Worm (Caenorhabditis elegans) whole organism, L3 larva: Measurements from ENCODE around the gene C50E10.2.

Experiments
- R02D3.7 ChIP-seq: fragments of 150-350 bp; optimal IDR thresholded peaks from 2 replicates; lab custom pipeline; 2014; ENCODE audit warnings: missing biosample characterization, missing genetic modification characterization
- ZK546.5 ChIP-seq: sonication (generic microtip); optimal IDR thresholded peaks from 2 replicates; lab custom pipeline; 2017; ENCODE audit warnings: missing biosample characterization, missing genetic modification characterization
- ceh-16 ChIP-seq: sonication (generic microtip); optimal IDR thresholded peaks from 2 replicates; lab custom pipeline; 2017; ENCODE audit warnings: missing biosample characterization, missing genetic modification characterization
- ceh-82 ChIP-seq: fragments of 150-350 bp; optimal IDR thresholded peaks from 2 replicates; lab custom pipeline; 2014; ENCODE audit warnings: missing biosample characterization, missing genetic modification characterization
- ceh-9 ChIP-seq: sonication (generic microtip); optimal IDR thresholded peaks from 2 replicates; lab custom pipeline; 2018; ENCODE audit warnings: missing biosample characterization, missing genetic modification characterization
- egl-27 ChIP-seq: sonication (generic microtip); optimal IDR thresholded peaks from 4 replicates; lab custom pipeline; 2017; ENCODE audit warnings: missing biosample characterization, missing genetic modification reagents, missing genetic modification characterization
- egl-5 ChIP-seq: fragments of 150-350 bp; optimal IDR thresholded peaks from 2 replicates; lab custom pipeline; 2017; ENCODE audit warnings: missing biosample characterization, missing genetic modification reagents, missing genetic modification characterization, inconsistent platforms
- elt-1 ChIP-seq: fragments of 150-350 bp; optimal IDR thresholded peaks from 2 replicates; lab custom pipeline; 2014; ENCODE audit warnings: missing biosample characterization, missing genetic modification characterization
- elt-2 ChIP-seq: sonication (generic microtip); optimal IDR thresholded peaks from 2 replicates; lab custom pipeline; 2016; ENCODE audit warnings: missing genetic modification reagents, mild to moderate bottlenecking, missing genetic modification characterization, missing compliant biosample characterization
- elt-3 ChIP-seq, 3 experiments: fragments of 150-350 bp in 1 of 3; sonication (generic microtip) in 2 of 3; optimal IDR thresholded peaks; 2 replicates in 2 of 3; 4 replicates in 1 of 3; lab custom pipeline; 2014 to 2017; ENCODE audit warnings: missing biosample characterization in 3 of 3, missing genetic modification characterization in 3 of 3
- eor-1 ChIP-seq, 2 experiments: fragments of 150-350 bp; optimal IDR thresholded peaks; 2 replicates each; lab custom pipeline; 2014 to 2018; ENCODE audit warnings: missing biosample characterization in 2 of 2, missing genetic modification characterization in 2 of 2
- fkh-10 ChIP-seq: sonication (generic microtip); optimal IDR thresholded peaks from 2 replicates; lab custom pipeline; 2017; ENCODE audit warnings: missing biosample characterization, missing genetic modification reagents, missing genetic modification characterization
- fkh-2 ChIP-seq: fragments of 150-350 bp; optimal IDR thresholded peaks from 2 replicates; lab custom pipeline; 2014; ENCODE audit warnings: missing biosample characterization, missing genetic modification reagents, missing genetic modification characterization
- jun-1 ChIP-seq: fragments of 150-350 bp; optimal IDR thresholded peaks from 2 replicates; lab custom pipeline; 2014; ENCODE audit warnings: missing biosample characterization, missing genetic modification reagents, missing genetic modification characterization
- lin-15B ChIP-seq: fragments of 150-350 bp; optimal IDR thresholded peaks from 2 replicates; lab custom pipeline; 2014; ENCODE audit warnings: missing biosample characterization, missing genetic modification characterization
- lin-39 ChIP-seq: fragments of 150-350 bp; optimal IDR thresholded peaks from 2 replicates; lab custom pipeline; 2018; ENCODE audit warnings: missing biosample characterization, missing genetic modification reagents, missing genetic modification characterization
- lsy-12 ChIP-seq: sonication (generic microtip); optimal IDR thresholded peaks from 2 replicates; lab custom pipeline; 2016; ENCODE audit warnings: mild to moderate bottlenecking, missing genetic modification characterization, missing compliant biosample characterization
- mml-1 ChIP-seq: fragments of 150-350 bp; sonication (generic microtip); optimal IDR thresholded peaks from 3 replicates; lab custom pipeline; 2014; ENCODE audit warnings: missing biosample characterization, missing genetic modification characterization
- nfya-1 ChIP-seq: sonication (generic microtip); optimal IDR thresholded peaks from 2 replicates; lab custom pipeline; 2017; ENCODE audit warnings: missing genetic modification characterization, mild to moderate bottlenecking, missing compliant biosample characterization, antibody characterized with exemption, moderate library complexity; ENCODE audit not compliant: insufficient read depth
- nhr-12 ChIP-seq: fragments of 150-350 bp; optimal IDR thresholded peaks from 2 replicates; lab custom pipeline; 2014; ENCODE audit warnings: missing biosample characterization, missing genetic modification characterization
- nhr-23 ChIP-seq: fragments of 150-350 bp; optimal IDR thresholded peaks from 2 replicates; lab custom pipeline; 2014; ENCODE audit warnings: missing biosample characterization, missing genetic modification reagents, missing genetic modification characterization
- nhr-25 ChIP-seq: sonication (generic microtip); optimal IDR thresholded peaks from 2 replicates; lab custom pipeline; 2017; ENCODE audit warnings: missing biosample characterization, missing genetic modification characterization
- nhr-28 ChIP-seq: fragments of 150-350 bp; optimal IDR thresholded peaks from 2 replicates; lab custom pipeline; 2014; ENCODE audit warnings: missing biosample characterization, missing genetic modification characterization
- nhr-76 ChIP-seq: fragments of 150-350 bp; sonication (generic microtip); optimal IDR thresholded peaks from 5 replicates; lab custom pipeline; 2014; ENCODE audit warnings: missing biosample characterization, missing genetic modification characterization
- pha-4 ChIP-seq: fragments of 150-350 bp; optimal IDR thresholded peaks from 2 replicates; lab custom pipeline; 2014; ENCODE audit warnings: missing biosample characterization, missing genetic modification reagents, missing genetic modification characterization
- pqm-1 ChIP-seq: fragments of 150-350 bp; optimal IDR thresholded peaks from 2 replicates; lab custom pipeline; 2017; ENCODE audit warnings: missing biosample characterization, missing genetic modification characterization, inconsistent platforms
- skn-1 ChIP-seq: fragments of 150-350 bp; optimal IDR thresholded peaks from 2 replicates; lab custom pipeline; 2014; ENCODE audit warnings: missing biosample characterization, missing genetic modification characterization
- snpc-4 ChIP-seq: fragments of 150-350 bp; optimal IDR thresholded peaks from 2 replicates; lab custom pipeline; 2014; ENCODE audit warnings: missing biosample characterization, missing genetic modification characterization
- unc-39 ChIP-seq: sonication (generic microtip); optimal IDR thresholded peaks from 4 replicates; lab custom pipeline; 2017; ENCODE audit warnings: missing biosample characterization, missing genetic modification characterization
- unc-62 ChIP-seq: fragments of 150-350 bp; sonication (generic microtip); optimal IDR thresholded peaks from 4 replicates; lab custom pipeline; 2014; ENCODE audit warnings: missing biosample characterization, missing genetic modification reagents, missing genetic modification characterization
- zag-1 ChIP-seq: fragments of 150-350 bp; optimal IDR thresholded peaks from 2 replicates; lab custom pipeline; 2014; ENCODE audit warnings: missing biosample characterization, missing genetic modification characterization
- ztf-4 ChIP-seq: fragments of 150-350 bp; optimal IDR thresholded peaks from 2 replicates; lab custom pipeline; 2014; ENCODE audit warnings: missing biosample characterization, missing genetic modification characterization

Gene C50E10.2

DNA sequence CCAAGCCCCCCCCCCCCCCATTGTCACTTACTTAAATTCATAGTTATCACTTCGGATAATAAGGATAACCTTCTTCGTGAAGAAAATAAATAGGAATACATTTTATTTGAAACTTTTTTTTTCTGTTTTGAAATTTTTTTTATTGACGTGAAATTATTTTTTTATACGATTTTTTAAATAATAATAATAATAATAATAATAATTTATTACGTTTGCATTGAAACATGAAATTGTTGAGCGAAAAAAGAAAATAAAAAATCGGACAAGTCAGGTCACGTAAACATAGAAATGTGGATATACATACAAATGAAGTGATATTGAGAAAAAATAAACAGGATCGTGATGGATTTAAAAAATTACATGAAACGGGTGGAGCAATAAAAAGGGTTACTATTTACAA is at the start of gene C50E10.2:
TSS of gene C50E10.2 (minus strand) at position 101 of the 400 bp plus-strand sequence.
- TF ChIP-seq nhr-76 (tag; lab: Kevin White, UChicago) = no peak
- no peak for TF ChIP-seq ceh-9 (tag; lab: Kevin White, UChicago)
- no peak for TF ChIP-seq eor-1 (tag; optimal IDR thresholded peaks at IDR 0.05; lab: Kevin White, UChicago)
- TF ChIP-seq ceh-82 (tag; lab: Kevin White, UChicago) = no peak
- TF ChIP-seq ceh-16 (tag; lab: Kevin White, UChicago) = no peak
- no peak for TF ChIP-seq ZK546.5 (tag; lab: Kevin White, UChicago)
- no peak for TF ChIP-seq egl-27 (tag; lab: Kevin White, UChicago)
- no peak for TF ChIP-seq jun-1 (tag; lab: Kevin White, UChicago)
- TF ChIP-seq nhr-25 (tag; lab: Kevin White, UChicago) = no peak

DNA sequence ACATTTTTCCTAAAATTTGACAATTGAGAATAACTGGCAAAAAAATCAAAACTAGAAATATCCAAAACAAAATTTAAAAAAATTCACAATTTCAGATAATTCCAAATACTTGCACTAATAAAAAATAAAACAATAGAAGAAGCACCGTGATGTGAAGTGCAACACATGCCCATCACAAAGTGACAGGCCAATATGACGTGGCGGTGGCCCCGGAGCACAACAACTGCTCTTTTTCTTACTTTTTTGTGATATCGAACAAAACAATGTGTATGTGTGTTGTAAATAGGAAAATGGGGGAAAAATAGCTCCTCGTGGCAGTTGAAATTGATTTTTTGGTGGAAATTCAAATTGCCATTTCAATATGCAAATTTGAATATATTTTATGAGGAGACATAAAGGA is 44.3 kb upstream of the C50E10.2 start:
- no peak for TF ChIP-seq lsy-12 (tag; lab: Kevin White, UChicago)
- TF ChIP-seq snpc-4 (tag; lab: Kevin White, UChicago) = no peak
- TF ChIP-seq fkh-10 = no peak
- no peak for TF ChIP-seq jun-1 (tag; lab: Kevin White, UChicago)
- TF ChIP-seq nhr-12 (tag; lab: Kevin White, UChicago) = no peak
- TF ChIP-seq lin-15B (tag; lab: Kevin White, UChicago) = no peak
- TF ChIP-seq ztf-4 = no peak
- TF ChIP-seq ceh-16 (tag; lab: Kevin White, UChicago) = no peak

DNA sequence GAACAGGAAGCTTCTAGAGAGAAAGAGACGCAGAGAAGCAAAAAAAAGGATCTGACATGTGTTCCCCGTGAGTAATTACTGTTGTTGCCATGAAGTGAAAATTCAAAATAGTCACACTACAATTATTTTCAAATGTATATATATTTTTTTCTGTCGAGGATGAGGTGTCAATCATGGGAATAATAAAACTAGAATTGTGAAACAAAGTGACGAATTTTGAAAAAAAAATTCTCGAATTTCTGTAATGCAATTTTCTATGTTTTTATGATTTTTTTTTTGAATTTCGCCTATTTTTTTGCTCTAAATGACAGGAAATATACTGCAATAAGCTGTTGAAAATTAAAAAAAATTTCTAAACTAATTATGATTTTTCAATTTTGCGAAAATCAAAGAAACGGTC is 43.6 kb upstream of the C50E10.2 start:
- no peak for TF ChIP-seq egl-5 (tag; lab: Kevin White, UChicago)
- no peak for TF ChIP-seq skn-1 (tag; lab: Kevin White, UChicago)
- TF ChIP-seq elt-3 (tag; optimal IDR thresholded peaks at IDR 0.05; lab: Kevin White, UChicago) = no peak
- no peak for TF ChIP-seq zag-1 (tag; lab: Kevin White, UChicago)
- no peak for TF ChIP-seq elt-1 (tag; lab: Kevin White, UChicago)
- TF ChIP-seq egl-27 (tag; lab: Kevin White, UChicago) = no peak
- no peak for TF ChIP-seq unc-39
- no peak for TF ChIP-seq ceh-16 (tag; lab: Kevin White, UChicago)
- no peak for TF ChIP-seq unc-62 (GFP tag; lab: Kevin White, UChicago)
- TF ChIP-seq lin-39 (tag; lab: Kevin White, UChicago) = no peak
- TF ChIP-seq jun-1 (tag; lab: Kevin White, UChicago) = no peak
- no peak for TF ChIP-seq mml-1 (tag; lab: Kevin White, UChicago)
- no peak for TF ChIP-seq elt-2 (tag; lab: Kevin White, UChicago)
- TF ChIP-seq ZK546.5 (tag; lab: Kevin White, UChicago) = no peak

DNA sequence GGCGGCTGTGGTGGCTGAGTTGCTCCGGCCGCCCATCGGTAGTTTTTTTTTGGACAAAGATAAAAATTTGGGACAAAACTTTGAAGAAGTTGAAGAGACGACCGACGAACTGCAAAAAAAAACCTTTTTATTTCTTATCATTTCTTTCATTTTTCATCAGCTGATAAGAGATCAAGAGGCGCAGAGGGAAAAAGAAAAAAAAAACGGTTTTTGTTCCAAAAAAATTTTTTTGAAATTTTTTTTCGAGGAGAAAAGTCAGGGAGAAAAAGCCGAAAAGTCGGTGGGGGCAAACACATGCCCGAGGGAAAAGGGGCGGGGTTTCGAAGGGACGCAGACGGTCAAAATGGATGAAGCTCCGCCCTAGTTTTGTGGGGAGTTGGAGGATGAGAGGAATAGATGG is 42.6 kb upstream of the C50E10.2 start, which contains the start of gene ras-1:
TSS of gene ras-1 (minus strand) at position 129 of the 400 bp plus-strand sequence.
- peak; percentile 51 for TF ChIP-seq elt-2 (tag; lab: Kevin White, UChicago)
- no peak for TF ChIP-seq lsy-12 (tag; lab: Kevin White, UChicago)
- TF ChIP-seq egl-5 (tag; lab: Kevin White, UChicago) = no peak
- TF ChIP-seq nfya-1 (tag; lab: Kevin White, UChicago) = peak; percentile 26
- TF ChIP-seq pha-4 = peak; percentile 41

DNA sequence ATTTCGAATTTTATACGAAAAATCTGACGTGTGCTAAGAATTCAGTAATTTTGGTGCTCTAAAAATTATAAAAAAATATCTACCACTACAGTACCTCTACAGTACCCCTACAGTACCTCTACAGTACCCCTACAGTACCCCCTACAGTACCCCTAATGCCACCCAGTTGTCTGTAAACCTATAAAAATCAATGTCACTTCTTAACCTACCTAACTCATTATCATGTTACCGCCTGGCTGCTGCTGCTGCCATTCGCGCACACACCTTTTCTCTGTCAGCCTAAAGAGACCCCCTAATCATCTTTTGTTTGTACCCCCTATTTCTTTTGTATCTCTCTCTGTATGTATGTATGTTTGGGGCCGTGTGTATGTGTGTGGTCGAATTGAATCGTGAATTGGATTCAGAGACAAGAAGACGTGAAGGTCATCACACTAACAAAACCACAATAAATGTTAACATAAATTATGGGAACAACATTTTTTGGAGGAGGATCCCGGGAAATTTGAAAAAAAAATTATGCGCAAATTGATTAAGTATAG is 41.3 kb upstream of the C50E10.2 start:
- no peak for TF ChIP-seq snpc-4 (tag; lab: Kevin White, UChicago)
- TF ChIP-seq nhr-28 (tag; lab: Kevin White, UChicago) = no peak
- peak; percentile 20 for TF ChIP-seq nfya-1 (tag; lab: Kevin White, UChicago)
- TF ChIP-seq elt-1 (tag; lab: Kevin White, UChicago) = no peak
- TF ChIP-seq pha-4 = peak; percentile 2
- no peak for TF ChIP-seq pqm-1 (tag; lab: Kevin White, UChicago)
- no peak for TF ChIP-seq nhr-23 (tag; lab: Kevin White, UChicago)
- TF ChIP-seq unc-39 = no peak
- TF ChIP-seq skn-1 (tag; lab: Kevin White, UChicago) = no peak
- peak; percentile 23 for TF ChIP-seq nhr-25 (tag; lab: Kevin White, UChicago)

DNA sequence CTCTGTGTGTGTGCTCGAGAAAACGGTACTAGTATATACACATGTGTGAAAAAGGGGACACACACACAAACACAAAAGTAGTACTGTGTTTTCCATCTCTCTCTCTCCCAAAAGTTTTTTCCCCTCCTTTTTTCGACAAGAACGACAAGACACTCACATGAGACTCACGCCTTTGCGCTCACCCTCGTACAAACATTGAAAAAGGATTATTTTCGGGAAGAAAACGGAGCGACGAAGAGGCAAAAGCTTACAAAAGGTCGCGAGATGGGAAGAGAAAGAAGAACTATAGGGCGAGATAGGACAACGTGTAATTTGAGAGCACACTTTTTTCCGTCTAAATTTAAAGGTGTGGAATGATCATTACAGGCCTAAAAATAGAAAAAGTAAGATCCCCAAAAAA is 40.4 kb upstream of the C50E10.2 start:
- TF ChIP-seq R02D3.7 (tag; lab: Kevin White, UChicago) (no peak), fkh-2 (no peak), pha-4 (peak; percentile 81), elt-2 (tag; lab: Kevin White, UChicago) (peak; percentile 26), unc-62 (GFP tag; lab: Kevin White, UChicago) (no peak)
